Fruit fly (Drosophila melanogaster) whole organism, pupa: ENCODE results near the gene Cfp1.

Experiments
- CG10348 ChIP-seq: fragments of 200-800 bp; sonication (Bioruptor generic); IDR thresholded peaks from 2 replicates; pipeline ENCODE4 v1.3.6; 2022; ENCODE audit warnings: missing biosample characterization, missing genetic modification characterization
- CG12605 ChIP-seq: fragments of 200-800 bp; sonication (Bioruptor generic); IDR thresholded peaks from 2 replicates; pipeline ENCODE4 v1.3.6; 2022; ENCODE audit warnings: missing biosample characterization, missing genetic modification characterization
- CG32121 ChIP-seq: fragments of 200-800 bp; sonication (Bioruptor generic); IDR thresholded peaks from 2 replicates; pipeline ENCODE4 v1.3.6; 2022; ENCODE audit warnings: missing biosample characterization, missing genetic modification characterization
- CG8159 ChIP-seq: fragments of 200-800 bp; sonication (Bioruptor generic); optimal IDR thresholded peaks from 3 replicates; lab custom pipeline; 2018; ENCODE audit warnings: missing biosample characterization, mild to moderate bottlenecking, missing genetic modification characterization, moderate library complexity
- CG8301 ChIP-seq: fragments of 200-800 bp; sonication (Bioruptor generic); optimal IDR thresholded peaks from 2 replicates; lab custom pipeline; 2018; ENCODE audit warnings: missing biosample characterization, mild to moderate bottlenecking, missing genetic modification characterization
- CG9948 ChIP-seq: fragments of 200-800 bp; sonication (Bioruptor generic); optimal IDR thresholded peaks from 2 replicates; lab custom pipeline; 2018; ENCODE audit warnings: missing biosample characterization, mild to moderate bottlenecking, missing genetic modification characterization, moderate library complexity
- D1 ChIP-seq: fragments of 200-800 bp; sonication (Bioruptor generic); optimal IDR thresholded peaks from 2 replicates; lab custom pipeline; 2018; ENCODE audit warnings: missing biosample characterization, mild to moderate bottlenecking, missing genetic modification characterization, moderate library complexity
- EcR ChIP-seq: fragments of 200-800 bp; sonication (Bioruptor generic); optimal IDR thresholded peaks from 3 replicates; lab custom pipeline; 2019; ENCODE audit warnings: missing biosample characterization, missing genetic modification characterization, mild to moderate bottlenecking, moderate library complexity, missing genetic modification reagents
- Ets98B ChIP-seq: fragments of 200-800 bp; sonication (Bioruptor generic); IDR thresholded peaks from 2 replicates; pipeline ENCODE4 v1.3.6; 2022; ENCODE audit warnings: missing biosample characterization, missing genetic modification characterization
- fd96Ca ChIP-seq: fragments of 200-800 bp; sonication (Bioruptor generic); IDR thresholded peaks from 3 replicates; pipeline ENCODE4 v1.3.6; 2022; ENCODE audit warnings: missing biosample characterization, missing genetic modification characterization
- gl ChIP-seq: fragments of 200-800 bp; sonication (Bioruptor generic); optimal IDR thresholded peaks from 2 replicates; lab custom pipeline; 2018; ENCODE audit warnings: missing biosample characterization, mild to moderate bottlenecking, missing genetic modification characterization

- TF ChIP-seq CG32121 (GFP tag; lab: Robert Waterston, UW) (no peak), CG8301 (tag; lab: Kevin White, UChicago) (no peak), gl (tag; lab: Kevin White, UChicago) (no peak), Ets98B (no peak), fd96Ca (no peak), CG12605 (no peak), EcR (GFP tag; lab: Kevin White, UChicago) (no peak), CG8159 (tag; lab: Kevin White, UChicago) (no peak), CG10348 (GFP tag; lab: Robert Waterston, UW) (no peak), D1 (tag; lab: Kevin White, UChicago) (no peak), CG9948 (tag; lab: Kevin White, UChicago) (no peak)
These were observed at the start of gene Cfp1, which contains the start of gene Aladin for dm6 chrX:9272830-9273507.
